Worm (Caenorhabditis elegans) whole organism, midembryonic: ENCODE measurements around the gene F15A4.2.

Experiments
- T22C8.4 ChIP-seq: fragments of 200-800 bp; sonication (Bioruptor generic); IDR thresholded peaks from 2 replicates; pipeline ENCODE4 v1.3.6; 2022; ENCODE audit warnings: missing genetic modification characterization, missing compliant biosample characterization
- cog-1 ChIP-seq: sonication (generic microtip); optimal IDR thresholded peaks from 2 replicates; lab custom pipeline; 2016; ENCODE audit warnings: missing genetic modification characterization, missing compliant biosample characterization
- flt-1 ChIP-seq: fragments of 200-800 bp; sonication (Bioruptor generic); IDR thresholded peaks from 2 replicates; pipeline ENCODE4 v1.3.6; 2022; ENCODE audit warnings: missing genetic modification characterization, missing compliant biosample characterization
- klf-2 ChIP-seq: fragments of 200-800 bp; sonication (Bioruptor generic); conservative IDR thresholded peaks from 2 replicates; pipeline ENCODE4 v1.3.6; 2022; ENCODE audit warnings: missing genetic modification reagents, missing genetic modification characterization, missing compliant biosample characterization
- med-1 ChIP-seq: sonication (generic microtip); optimal IDR thresholded peaks from 2 replicates; lab custom pipeline; 2017; ENCODE audit warnings: missing genetic modification characterization, mild to moderate bottlenecking, missing compliant biosample characterization, antibody characterized with exemption, missing genetic modification reagents; ENCODE audit not compliant: insufficient read depth
- tab-1 ChIP-seq: fragments of 200-800 bp; sonication (Bioruptor generic); IDR thresholded peaks from 2 replicates; pipeline ENCODE4 v1.3.6; 2022; ENCODE audit warnings: missing genetic modification characterization, missing compliant biosample characterization
- ztf-23 ChIP-seq: fragments of 200-800 bp; sonication (Bioruptor generic); IDR thresholded peaks from 2 replicates; pipeline ENCODE4 v1.3.6; 2022; ENCODE audit warnings: missing genetic modification reagents, missing genetic modification characterization, missing compliant biosample characterization
- ztf-29 ChIP-seq: fragments of 200-800 bp; sonication (Bioruptor generic); IDR thresholded peaks from 2 replicates; pipeline ENCODE4 v1.3.6; 2022; ENCODE audit warnings: missing genetic modification reagents, missing genetic modification characterization, missing compliant biosample characterization

DNA sequence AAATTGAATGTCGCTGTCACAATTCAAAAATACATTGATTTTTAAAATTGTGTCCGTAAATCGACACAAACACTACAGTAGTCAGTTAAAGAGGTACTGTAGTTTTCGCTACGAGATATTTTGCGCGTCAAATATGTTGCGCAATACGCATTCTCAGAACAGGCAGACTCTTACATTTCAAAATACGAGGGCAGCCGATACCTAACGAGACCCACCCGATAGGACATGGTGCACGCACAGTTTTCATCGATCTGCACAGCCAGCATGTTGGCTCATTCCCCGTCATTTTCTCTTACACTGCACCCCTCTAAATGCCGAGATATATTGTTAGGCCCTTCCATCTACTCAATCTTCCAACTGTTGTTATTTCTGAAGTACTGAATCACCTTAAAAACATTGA, at the start of gene F15A4.2:
- TF ChIP-seq T22C8.4 (GFP tag; lab: Robert Waterston, UW) (no peak; the same call in 1 of the 2 replicates), ztf-23 (GFP tag; lab: Robert Waterston, UW) (no peak), flt-1 (GFP tag; lab: Robert Waterston, UW) (no peak), tab-1 (no peak), ztf-29 (GFP tag; lab: Robert Waterston, UW) (no peak), med-1 (GFP tag; lab: Kevin White, UChicago) (no peak), cog-1 (tag; lab: Kevin White, UChicago) (no peak), klf-2 (no peak)
